Fruit fly (Drosophila melanogaster) whole organism, wandering third instar larva: ENCODE measurements around the gene CG11726.
A peak's percentile ranks its signal among the peaks of the same experiment; 100 is the strongest.

Experiments
- Abd-B ChIP-seq: fragments of >200 bp; optimal IDR thresholded peaks from 2 replicates; lab custom pipeline; 2017; ENCODE audit warnings: missing biosample characterization, missing genetic modification characterization
- CG32264 ChIP-seq: fragments of 200-800 bp; sonication (Bioruptor generic); optimal IDR thresholded peaks from 2 replicates; lab custom pipeline; 2016; ENCODE audit warnings: missing biosample characterization, missing genetic modification characterization
- CG9705 ChIP-seq: fragments of 200-800 bp; sonication (Bioruptor generic); optimal IDR thresholded peaks from 2 replicates; lab custom pipeline; 2018; ENCODE audit warnings: missing biosample characterization, mild to moderate bottlenecking, missing genetic modification characterization
- CrebA ChIP-seq: fragments of 200-800 bp; sonication (Bioruptor generic); optimal IDR thresholded peaks from 2 replicates; lab custom pipeline; 2016; ENCODE audit warnings: missing biosample characterization, mild to moderate bottlenecking, missing genetic modification characterization, borderline replicate concordance
- Dfd ChIP-seq: fragments of >200 bp; optimal IDR thresholded peaks from 2 replicates; lab custom pipeline; 2017; ENCODE audit warnings: missing biosample characterization, missing genetic modification characterization
- Dif ChIP-seq: fragments of 200-275, 200-300 bp; sonication (Bioruptor generic); optimal IDR thresholded peaks from 2 replicates; lab custom pipeline; 2018; ENCODE audit warnings: missing biosample characterization, missing genetic modification characterization; ENCODE audit not compliant: partially characterized antibody
- GATAd ChIP-seq: sonication (Bioruptor generic); optimal IDR thresholded peaks from 2 replicates; lab custom pipeline; 2016; ENCODE audit warnings: missing biosample characterization, missing genetic modification characterization
- HLH106 ChIP-seq: fragments of 200-800 bp; optimal IDR thresholded peaks from 3 replicates; lab custom pipeline; 2019; ENCODE audit warnings: missing biosample characterization, mild to moderate bottlenecking, missing genetic modification characterization, moderate library complexity
- Hnf4 ChIP-seq: fragments of 200-800 bp; sonication (Bioruptor generic); optimal IDR thresholded peaks from 2 replicates; lab custom pipeline; 2016; ENCODE audit warnings: missing biosample characterization, mild to moderate bottlenecking, missing genetic modification characterization
- Hr78 ChIP-seq: fragments of >200 bp; optimal IDR thresholded peaks from 2 replicates; lab custom pipeline; 2017; ENCODE audit warnings: missing biosample characterization, missing genetic modification characterization
- Hr83 ChIP-seq: fragments of 200-300 bp; sonication (Bioruptor generic); optimal IDR thresholded peaks from 2 replicates; lab custom pipeline; 2016; ENCODE audit warnings: missing biosample characterization, mild to moderate bottlenecking, missing genetic modification characterization, moderate library complexity; ENCODE audit not compliant: poor library complexity, severe bottlenecking
- Jra ChIP-seq: sonication (Bioruptor generic); optimal IDR thresholded peaks from 2 replicates; lab custom pipeline; 2016; ENCODE audit warnings: missing biosample characterization, missing genetic modification characterization
- Mio ChIP-seq: sonication (Bioruptor generic); optimal IDR thresholded peaks from 2 replicates; lab custom pipeline; 2016; ENCODE audit warnings: missing biosample characterization, missing genetic modification characterization
- Myc ChIP-seq: fragments of >200 bp; optimal IDR thresholded peaks from 2 replicates; lab custom pipeline; 2017
- N ChIP-seq: fragments of >200 bp; optimal IDR thresholded peaks from 2 replicates; lab custom pipeline; 2018; ENCODE audit warnings: missing biosample characterization, missing external identifiers, missing genetic modification characterization
- OdsH ChIP-seq: fragments of 200-800 bp; sonication (Bioruptor generic); optimal IDR thresholded peaks from 2 replicates; lab custom pipeline; 2016; ENCODE audit warnings: missing biosample characterization, mild to moderate bottlenecking, missing genetic modification characterization
- Rel ChIP-seq, 2 experiments: fragments of 200-800 bp; sonication (Bioruptor generic) in 1 of 2; optimal IDR thresholded peaks; 2 replicates in 1 of 2; 3 replicates in 1 of 2; lab custom pipeline; 2016 to 2019; ENCODE audit warnings: mild to moderate bottlenecking in 2 of 2, missing biosample characterization in 2 of 2, missing genetic modification characterization in 2 of 2, moderate library complexity in 1 of 2
- Sp1 ChIP-seq: fragments of 200-800 bp; sonication (Bioruptor generic); optimal IDR thresholded peaks from 3 replicates; lab custom pipeline; 2019; ENCODE audit warnings: missing biosample characterization, mild to moderate bottlenecking, missing genetic modification characterization, moderate library complexity
- Vsx2 ChIP-seq: fragments of 200-300, 225-300 bp; sonication (Bioruptor generic); optimal IDR thresholded peaks from 2 replicates; lab custom pipeline; 2018; ENCODE audit warnings: missing biosample characterization, missing genetic modification characterization; ENCODE audit not compliant: partially characterized antibody
- br ChIP-seq: fragments of 200-800 bp; sonication (Bioruptor generic); optimal IDR thresholded peaks from 2 replicates; lab custom pipeline; 2016; ENCODE audit warnings: missing biosample characterization, missing genetic modification characterization
- brk ChIP-seq: fragments of 200-800 bp; sonication (Bioruptor generic); optimal IDR thresholded peaks from 2 replicates; lab custom pipeline; 2016; ENCODE audit warnings: missing biosample characterization, mild to moderate bottlenecking, missing genetic modification characterization
- dl ChIP-seq, 2 experiments: fragments of 175-275, 200-275 bp in 1 of 2; fragments of 200-275 bp in 1 of 2; sonication (Bioruptor generic); optimal IDR thresholded peaks; lab custom pipeline; 2018; ENCODE audit warnings: mild to moderate bottlenecking in 2 of 2, missing biosample characterization in 2 of 2, missing genetic modification characterization in 2 of 2, moderate library complexity in 2 of 2; ENCODE audit not compliant: partially characterized antibody in 2 of 2, insufficient read depth in 1 of 2
- dmrt93B ChIP-seq: fragments of 200-800 bp; sonication (Bioruptor generic); optimal IDR thresholded peaks from 2 replicates; lab custom pipeline; 2018; ENCODE audit warnings: missing biosample characterization, mild to moderate bottlenecking, missing genetic modification characterization
- dsf ChIP-seq: sonication (Bioruptor generic); optimal IDR thresholded peaks from 2 replicates; lab custom pipeline; 2016; ENCODE audit warnings: missing biosample characterization, missing genetic modification characterization, borderline replicate concordance
- ey ChIP-seq: fragments of 200-800 bp; sonication (Bioruptor generic); optimal IDR thresholded peaks from 2 replicates; lab custom pipeline; 2016; ENCODE audit warnings: missing biosample characterization, missing genetic modification characterization
- foxo ChIP-seq, 2 experiments: fragments of 200-800 bp; sonication (Bioruptor generic); optimal IDR thresholded peaks; 2 replicates in 1 of 2; 3 replicates in 1 of 2; lab custom pipeline; 2016 to 2017; ENCODE audit warnings: missing biosample characterization in 2 of 2, missing genetic modification characterization in 2 of 2
- fru ChIP-seq: fragments of 200-800 bp; sonication (Bioruptor generic); optimal IDR thresholded peaks from 3 replicates; lab custom pipeline; 2016; ENCODE audit warnings: missing biosample characterization, mild to moderate bottlenecking, missing genetic modification characterization
- h ChIP-seq: fragments of 200-800 bp; sonication (Bioruptor generic); optimal IDR thresholded peaks from 3 replicates; lab custom pipeline; 2016; ENCODE audit warnings: missing biosample characterization, mild to moderate bottlenecking, missing genetic modification characterization
- jim ChIP-seq: fragments of 175-275, 200-325 bp; sonication (Bioruptor generic); optimal IDR thresholded peaks from 2 replicates; lab custom pipeline; 2016; ENCODE audit warnings: missing biosample characterization, mild to moderate bottlenecking, missing genetic modification characterization
- lola ChIP-seq: fragments of >200 bp; optimal IDR thresholded peaks from 2 replicates; lab custom pipeline; 2017; ENCODE audit warnings: missing biosample characterization, missing genetic modification characterization
- pan ChIP-seq: fragments of >200 bp; optimal IDR thresholded peaks from 2 replicates; lab custom pipeline; 2017
- psq ChIP-seq: fragments of 200-800 bp; sonication (Bioruptor generic); optimal IDR thresholded peaks from 3 replicates; lab custom pipeline; 2017; ENCODE audit warnings: missing biosample characterization, mild to moderate bottlenecking, missing genetic modification characterization, moderate library complexity
- rgr ChIP-seq: fragments of 200-800 bp; sonication (Bioruptor generic); optimal IDR thresholded peaks from 3 replicates; lab custom pipeline; 2016; ENCODE audit warnings: missing biosample characterization, mild to moderate bottlenecking, missing genetic modification characterization
- sage ChIP-seq: fragments of 200-800 bp; sonication (Bioruptor generic); optimal IDR thresholded peaks from 2 replicates; lab custom pipeline; 2016; ENCODE audit warnings: missing biosample characterization, mild to moderate bottlenecking, missing genetic modification characterization
- sv ChIP-seq: fragments of 200-800 bp; sonication (Bioruptor generic); optimal IDR thresholded peaks from 3 replicates; lab custom pipeline; 2016; ENCODE audit warnings: missing biosample characterization, missing genetic modification characterization
- tai ChIP-seq: sonication (Bioruptor generic); optimal IDR thresholded peaks from 2 replicates; lab custom pipeline; 2016; ENCODE audit warnings: missing biosample characterization, missing genetic modification characterization
- usp ChIP-seq: fragments of >200 bp; optimal IDR thresholded peaks from 2 replicates; lab custom pipeline; 2017; ENCODE audit warnings: missing biosample characterization, missing genetic modification characterization
- woc ChIP-seq: sonication (Bioruptor generic); optimal IDR thresholded peaks from 2 replicates; lab custom pipeline; 2016; ENCODE audit warnings: missing biosample characterization, mild to moderate bottlenecking, missing genetic modification characterization

Gene CG11726

dm6 chr3L:11349908-11350405, 44.5 kb upstream of the CG11726 start:
- TF ChIP-seq Myc (lab: Kevin White, UChicago) (no peak), brk (GFP tag; lab: Kevin White, UChicago) (no peak), HLH106 (tag; lab: Kevin White, UChicago) (no peak), foxo (GFP tag; optimal IDR thresholded peaks at IDR 0.05; lab: Kevin White, UChicago) (peak in 1 of 2 experiments; percentile 14), woc (GFP tag; lab: Kevin White, UChicago) (no peak), tai (GFP tag; lab: Kevin White, UChicago) (no peak), dl (GFP tag; optimal IDR thresholded peaks at IDR 0.05; lab: Kevin White, UChicago; ENCODE audit: insufficient read depth in 1 of 2, partially characterized antibody in 2 of 2) (no peak), sv (GFP tag; lab: Kevin White, UChicago) (peak; percentile 87)

- TF ChIP-seq HLH106 (tag; lab: Kevin White, UChicago) (no peak), sv (GFP tag; lab: Kevin White, UChicago) (peak; percentile 28)
These were observed 43.5 kb upstream of the CG11726 start for dm6 chr3L:11350680-11351665.

dm6 chr3L:11351715-11352114, 42.8 kb upstream of the CG11726 start:
- TF ChIP-seq lola (GFP tag; lab: Kevin White, UChicago) (no peak), Hnf4 (GFP tag; lab: Kevin White, UChicago) (no peak), HLH106 (tag; lab: Kevin White, UChicago) (peak; percentile 50), pan (no peak), N (GFP tag; lab: Kevin White, UChicago) (no peak), dsf (GFP tag; lab: Kevin White, UChicago) (no peak), CG32264 (GFP tag; lab: Kevin White, UChicago) (peak; percentile 35), Rel (GFP tag; optimal IDR thresholded peaks at IDR 0.05; lab: Kevin White, UChicago) (no peak), Rel (tag; optimal IDR thresholded peaks at IDR 0.05; lab: Kevin White, UChicago) (no peak), psq (GFP tag; lab: Kevin White, UChicago) (no peak), OdsH (peak; percentile 28), Mio (GFP tag; lab: Kevin White, UChicago) (no peak), Hr83 (GFP tag; lab: Kevin White, UChicago) (no peak), Myc (lab: Kevin White, UChicago) (no peak), Hr78 (GFP tag; lab: Kevin White, UChicago) (no peak), Jra (GFP tag; lab: Kevin White, UChicago) (no peak), woc (GFP tag; lab: Kevin White, UChicago) (no peak), ey (GFP tag; lab: Kevin White, UChicago) (peak; percentile 3), foxo (GFP tag; optimal IDR thresholded peaks at IDR 0.05; lab: Kevin White, UChicago) (peak in 1 of 2 experiments; percentile 42), sage (GFP tag; lab: Kevin White, UChicago) (no peak), brk (GFP tag; lab: Kevin White, UChicago) (no peak), fru (GFP tag; lab: Kevin White, UChicago) (peak; percentile 16), tai (GFP tag; lab: Kevin White, UChicago) (peak; percentile 40), CrebA (GFP tag; lab: Kevin White, UChicago) (no peak), dmrt93B (GFP tag; lab: Kevin White, UChicago) (no peak), CG9705 (GFP tag; lab: Kevin White, UChicago) (no peak), h (GFP tag; lab: Kevin White, UChicago) (peak; percentile 53), Abd-B (GFP tag; lab: Kevin White, UChicago) (no peak), dl (GFP tag; optimal IDR thresholded peaks at IDR 0.05; lab: Kevin White, UChicago; ENCODE audit: insufficient read depth in 1 of 2, partially characterized antibody in 2 of 2) (no peak), Sp1 (GFP tag; lab: Kevin White, UChicago) (no peak), sv (GFP tag; lab: Kevin White, UChicago) (no peak), br (no peak), rgr (GFP tag; lab: Kevin White, UChicago) (peak; percentile 39), GATAd (no peak), jim (GFP tag; lab: Kevin White, UChicago) (no peak), Dfd (no peak), usp (GFP tag; lab: Kevin White, UChicago) (no peak), Dif (GFP tag; lab: Kevin White, UChicago) (no peak), Vsx2 (no peak)
